Fruit fly (Drosophila melanogaster) whole organism: ENCODE measurements around the gene shv.
A peak's percentile ranks its signal among the peaks of the same experiment; 100 is the strongest.
"Not testable (repeated sequence)": the region's sequence is repeated elsewhere in the genome, so short reads cannot be mapped to it uniquely, and the experiment has no call there.

Experiments
- CG8478 ChIP-seq: fragments of >200 bp; optimal IDR thresholded peaks from 2 replicates; lab custom pipeline; 2018; ENCODE audit warnings: inconsistent platforms
- Dll ChIP-seq: fragments of >200 bp; optimal IDR thresholded peaks from 2 replicates; lab custom pipeline; 2017
- EcR ChIP-seq, 2 experiments: fragments of >200 bp; optimal IDR thresholded peaks; 2 replicates each; lab custom pipeline; 2017; ENCODE audit warnings: missing biosample characterization in 2 of 2, missing genetic modification characterization in 2 of 2, missing genetic modification reagents in 2 of 2
- pan ChIP-seq: fragments of >200 bp; optimal IDR thresholded peaks from 2 replicates; lab custom pipeline; 2017
- psq ChIP-seq: fragments of >200 bp; optimal IDR thresholded peaks from 2 replicates; lab custom pipeline; 2017
- usp ChIP-seq: fragments of >200 bp; optimal IDR thresholded peaks from 2 replicates; lab custom pipeline; 2017; ENCODE audit warnings: missing biosample characterization, missing genetic modification characterization, mixed read lengths

The shv gene

DNA sequence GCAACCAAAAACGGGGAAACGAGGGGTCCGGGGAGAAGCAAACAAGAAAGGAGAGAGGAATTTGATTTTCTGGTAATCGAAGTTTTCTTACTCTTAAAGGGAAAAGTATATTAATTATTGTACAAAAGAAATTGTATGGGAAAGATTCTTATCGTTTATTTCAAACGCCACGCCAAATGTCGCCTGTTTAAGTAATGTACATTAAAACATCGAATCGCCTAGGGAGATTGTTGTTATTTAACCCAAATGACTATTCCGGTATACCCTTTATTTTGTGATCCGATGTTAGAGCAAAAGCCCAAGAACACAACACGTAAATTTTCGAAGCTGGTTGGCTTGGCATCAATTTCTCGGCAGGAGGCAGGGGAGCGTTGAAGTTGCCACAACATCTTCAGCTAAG is 13.6 kb upstream of the shv start:
- TF ChIP-seq pan: no peak
- no peak for TF ChIP-seq Dll (lab: Kevin White, UChicago)
- no peak for TF ChIP-seq psq (lab: Kevin White, UChicago)
- TF ChIP-seq usp (GFP tag; lab: Kevin White, UChicago): no peak
- no peak for TF ChIP-seq EcR (GFP tag; optimal IDR thresholded peaks at IDR 0.05; lab: Kevin White, UChicago)
- no peak for TF ChIP-seq CG8478

DNA sequence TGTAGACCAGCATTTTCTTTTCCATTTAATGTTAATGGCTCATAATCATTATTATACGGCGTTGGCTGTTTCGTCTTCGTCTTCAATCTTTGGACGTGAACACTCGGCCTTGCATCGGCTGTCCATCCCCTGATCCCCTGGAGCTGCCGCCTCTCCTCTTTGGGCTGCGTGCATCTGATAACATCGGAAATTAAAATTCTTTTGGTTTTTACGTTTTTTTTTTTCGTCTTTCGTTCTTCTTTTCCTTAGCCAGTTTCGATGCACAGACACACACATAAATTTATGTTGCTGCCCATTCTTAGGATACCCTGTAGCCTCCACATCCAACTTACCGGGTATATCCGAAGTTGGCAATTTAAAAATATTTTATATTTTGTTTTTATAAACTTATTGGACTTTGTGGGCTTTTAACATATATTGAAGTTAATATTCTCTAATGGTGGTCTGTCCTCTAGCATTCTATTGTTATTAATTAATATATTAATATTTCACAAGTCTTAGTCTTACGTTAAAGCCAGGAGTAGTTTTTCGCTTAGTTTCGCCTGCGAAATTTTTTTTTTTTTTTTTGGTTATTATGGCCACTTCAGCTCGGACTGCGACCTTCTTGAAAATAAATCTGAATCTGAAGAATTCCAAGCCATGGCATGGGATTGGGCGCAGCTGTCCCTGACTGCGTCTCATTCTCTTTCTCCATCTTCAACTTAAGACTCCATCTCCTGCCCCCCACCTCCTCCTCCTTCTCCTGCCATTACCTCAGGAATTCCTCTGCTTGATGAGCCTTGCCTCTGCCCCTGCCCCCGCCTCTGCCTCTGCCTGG is 12.1 kb upstream of the shv start:
- TF ChIP-seq pan (peak; percentile 81), psq (lab: Kevin White, UChicago) (no peak)

DNA sequence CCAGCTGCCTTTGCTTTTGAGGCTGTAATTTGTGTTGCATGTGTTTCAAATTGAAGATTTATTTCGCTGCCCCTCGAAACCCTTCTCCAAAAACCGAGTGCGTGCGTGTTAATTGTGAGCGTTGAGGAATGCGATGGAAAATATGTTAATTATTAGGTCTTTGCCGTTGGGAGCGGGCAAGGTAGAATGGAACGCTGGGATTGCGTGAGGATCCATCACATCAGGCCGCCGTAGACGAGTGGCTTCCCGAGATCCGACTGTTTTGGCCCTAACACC is 11.5 kb upstream of the shv start:
- TF ChIP-seq Dll (lab: Kevin White, UChicago) (peak; percentile 29), pan (no peak)

DNA sequence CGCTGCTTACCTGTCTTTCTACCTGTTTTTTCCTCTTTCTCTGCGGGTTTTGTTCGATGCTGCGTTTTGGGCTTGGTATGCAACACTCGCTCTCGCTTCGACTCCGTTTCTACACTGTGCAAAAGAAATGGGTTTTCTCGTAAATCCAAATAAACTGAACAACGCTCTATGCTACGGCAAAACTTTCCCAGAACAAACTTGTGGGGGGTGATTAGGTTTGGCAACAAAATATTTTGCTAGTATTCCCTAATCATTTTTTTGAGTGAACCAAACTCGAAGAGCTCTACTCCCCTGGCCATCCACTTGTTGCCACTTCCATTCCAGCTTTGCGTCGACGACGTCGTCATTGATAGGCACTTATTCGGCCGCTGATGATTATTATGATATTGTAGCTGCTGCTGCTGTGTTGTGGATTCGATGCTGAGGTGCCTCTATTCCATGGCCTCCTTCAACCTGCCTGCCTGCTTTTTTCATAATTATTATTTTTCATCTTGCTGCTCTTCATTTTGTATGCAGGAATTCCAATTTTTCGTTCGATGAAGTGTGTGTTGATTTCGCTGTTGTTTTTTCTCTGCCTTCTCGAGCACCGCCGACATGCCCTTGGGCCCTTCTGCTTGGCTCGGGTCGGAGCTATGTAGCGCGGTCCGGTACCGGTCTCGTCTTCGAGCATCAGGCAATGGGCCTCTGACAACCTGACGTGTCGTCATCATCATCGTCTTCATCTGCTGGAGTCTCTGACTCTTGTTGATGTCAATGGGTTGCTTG is 10.8 kb upstream of the shv start:
- no peak for TF ChIP-seq Dll (lab: Kevin White, UChicago)
- no peak for TF ChIP-seq CG8478
- TF ChIP-seq usp (GFP tag; lab: Kevin White, UChicago): no peak
- TF ChIP-seq psq (lab: Kevin White, UChicago): no peak
- no peak for TF ChIP-seq pan
- no peak for TF ChIP-seq EcR (GFP tag; optimal IDR thresholded peaks at IDR 0.05; lab: Kevin White, UChicago)

DNA sequence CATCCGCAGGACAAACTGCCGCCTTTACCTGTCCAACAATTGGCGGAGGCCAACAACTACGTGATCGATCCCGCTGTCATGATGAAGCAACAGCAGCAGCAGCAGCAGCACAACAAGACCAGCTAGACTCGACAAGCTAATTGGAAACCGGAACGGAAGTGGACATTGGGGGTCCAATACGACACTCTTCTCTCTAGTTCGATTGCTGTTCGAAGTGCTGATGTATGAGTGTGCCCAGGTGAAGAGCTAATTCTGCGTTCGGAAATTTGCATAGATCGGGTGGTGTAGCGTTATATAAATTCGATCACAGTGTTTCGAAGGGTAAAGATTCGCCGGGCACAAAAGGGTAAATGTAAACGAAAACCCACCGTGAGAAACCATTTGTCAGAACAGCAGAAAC is 5.8 kb upstream of the shv start:
- no peak for TF ChIP-seq Dll (lab: Kevin White, UChicago)
- TF ChIP-seq usp (GFP tag; lab: Kevin White, UChicago): no peak
- no peak for TF ChIP-seq pan
- no peak for TF ChIP-seq psq (lab: Kevin White, UChicago)
- TF ChIP-seq EcR (GFP tag; optimal IDR thresholded peaks at IDR 0.05; lab: Kevin White, UChicago): no peak
- TF ChIP-seq CG8478: no peak

DNA sequence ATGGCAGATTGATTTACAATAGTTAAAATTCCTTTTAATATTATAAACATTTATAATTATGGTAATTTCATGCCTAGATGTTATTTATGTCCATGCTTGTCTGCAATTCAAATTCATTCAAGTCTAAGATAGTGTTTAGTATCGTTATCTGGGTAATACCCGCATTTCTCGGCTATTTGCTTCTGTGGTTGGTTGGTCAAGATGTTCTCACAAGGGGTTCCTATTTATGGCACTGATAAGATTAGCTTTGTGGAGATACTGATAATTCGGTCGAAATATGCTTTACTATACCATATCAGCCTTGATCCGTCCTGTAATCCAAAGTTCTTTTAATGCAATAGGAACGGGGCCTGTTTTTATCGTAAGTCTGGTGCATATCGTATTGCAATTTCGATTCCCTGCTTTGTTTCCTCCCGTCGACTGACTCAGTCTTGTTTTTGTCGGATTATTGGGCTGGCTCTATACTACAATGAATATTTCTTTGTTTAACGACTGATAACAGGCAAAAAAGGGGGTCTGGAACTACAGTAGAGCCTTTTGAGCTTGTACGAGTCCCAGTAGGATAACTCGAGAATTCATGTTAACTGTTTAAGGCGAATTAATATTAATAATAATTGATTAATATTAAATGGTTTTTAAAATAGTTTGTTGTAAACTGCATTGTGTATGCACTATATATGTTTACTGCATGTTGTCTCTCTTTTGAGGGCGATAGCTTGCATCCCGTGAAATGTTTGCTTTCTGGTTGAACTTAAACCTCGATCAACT is 1.0 kb upstream of the shv start:
- TF ChIP-seq pan: no peak
- no peak for TF ChIP-seq EcR (GFP tag; optimal IDR thresholded peaks at IDR 0.05; lab: Kevin White, UChicago)
- no peak for TF ChIP-seq usp (GFP tag; lab: Kevin White, UChicago)
- no peak for TF ChIP-seq CG8478
- no peak for TF ChIP-seq Dll (lab: Kevin White, UChicago)
- no peak for TF ChIP-seq psq (lab: Kevin White, UChicago)

DNA sequence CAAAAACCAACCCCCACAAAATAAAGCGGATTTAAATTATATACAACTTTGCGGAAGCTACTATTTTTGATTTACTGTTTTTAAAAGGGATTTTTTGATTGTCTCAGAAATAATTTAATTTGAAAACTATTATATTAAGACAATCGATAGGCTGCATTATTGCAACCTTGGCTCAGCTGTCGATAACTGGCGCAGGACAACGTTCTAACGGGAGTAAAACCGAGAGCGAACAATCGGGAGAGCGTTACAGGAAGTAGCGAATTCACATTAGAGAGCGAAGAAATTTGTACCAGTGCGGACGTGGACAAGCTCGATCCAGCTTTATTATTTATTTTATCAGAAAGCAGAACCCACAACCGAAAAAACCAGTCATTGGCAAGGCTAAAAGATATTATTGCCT is 2.4 kb downstream of the shv start, which contains the start of gene CG4133:
Gene CG4133 (plus strand): TSS at position 258 of the 400 bp plus-strand sequence.
- not testable (repeated sequence) for TF ChIP-seq psq (lab: Kevin White, UChicago); pan; EcR (GFP tag; optimal IDR thresholded peaks at IDR 0.05; lab: Kevin White, UChicago)

DNA sequence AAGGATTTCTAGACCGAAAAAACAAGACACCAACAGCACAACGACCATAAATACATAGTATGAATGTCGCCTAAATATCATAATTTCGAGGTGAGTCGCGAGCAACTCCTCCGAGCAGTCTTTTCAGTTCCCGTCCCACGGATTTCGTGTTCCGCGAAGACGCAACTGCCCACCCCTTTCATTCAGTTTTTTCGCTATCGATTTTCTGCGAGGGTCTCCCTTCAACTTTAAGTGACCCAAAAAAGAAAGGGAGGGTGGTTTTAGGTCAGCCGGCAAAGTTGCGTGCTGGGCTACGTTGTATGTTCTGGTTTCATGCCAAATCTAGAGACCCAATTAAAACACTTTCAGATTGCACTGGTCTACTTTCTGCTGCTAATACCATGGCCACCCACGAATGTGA is 2.8 kb downstream of the shv start:
- TF ChIP-seq Dll (lab: Kevin White, UChicago) (no peak), CG8478 (no peak), psq (lab: Kevin White, UChicago) (no peak), pan (no peak)

DNA sequence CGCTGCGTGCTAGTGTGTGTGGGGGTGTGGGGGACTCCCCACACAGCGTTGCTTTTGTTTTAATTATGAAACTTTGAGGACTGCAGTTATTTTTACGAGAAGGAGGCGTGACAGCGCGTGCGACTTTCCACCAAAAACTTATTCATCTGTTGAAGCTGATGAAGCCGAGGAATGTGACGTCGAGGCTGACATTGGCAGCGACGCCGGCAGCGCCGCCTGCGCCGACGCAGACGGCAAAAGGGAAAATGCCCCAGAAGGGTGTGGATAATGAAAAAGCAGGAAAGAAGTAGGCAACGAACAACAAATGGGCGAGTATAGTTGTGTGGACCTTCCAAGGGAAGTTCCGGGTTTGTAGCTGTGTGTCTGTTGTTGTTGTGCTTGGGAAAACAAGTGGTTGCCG is 14.8 kb downstream of the shv start:
- TF ChIP-seq CG8478 (no peak), EcR (GFP tag; optimal IDR thresholded peaks at IDR 0.05; lab: Kevin White, UChicago) (no peak), usp (GFP tag; lab: Kevin White, UChicago) (no peak), Dll (lab: Kevin White, UChicago) (no peak), pan (no peak), psq (lab: Kevin White, UChicago) (no peak)

DNA sequence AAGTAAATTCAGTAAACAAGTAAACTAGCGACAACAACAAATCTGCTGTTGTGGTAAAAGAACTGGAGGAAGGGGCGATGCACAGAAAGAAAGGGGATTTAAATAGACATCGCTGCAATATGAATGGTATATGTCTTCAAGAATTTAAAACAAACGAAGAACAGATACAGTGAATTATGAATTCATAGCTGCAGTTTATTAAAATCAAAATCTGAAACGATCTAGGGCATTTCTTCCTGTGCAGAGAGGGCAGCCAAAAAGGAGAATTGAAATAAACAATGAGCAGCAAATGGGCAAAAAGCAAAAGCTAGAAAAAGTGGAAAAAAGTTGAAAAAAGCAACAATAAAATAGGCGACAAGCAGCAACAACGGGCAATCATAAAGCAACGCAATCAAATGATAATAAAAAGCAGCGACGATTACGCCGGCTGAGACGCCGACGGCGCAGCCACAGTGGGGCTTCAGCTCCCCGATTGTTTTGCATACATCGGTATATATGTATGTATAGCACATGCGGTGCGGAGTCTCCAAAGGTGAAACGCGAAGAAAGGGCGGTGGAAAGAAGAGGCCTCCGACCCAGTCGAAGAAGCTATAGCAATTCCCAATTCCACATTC is 15.9 kb downstream of the shv start:
- TF ChIP-seq CG8478 (no peak), usp (GFP tag; lab: Kevin White, UChicago) (no peak), EcR (GFP tag; optimal IDR thresholded peaks at IDR 0.05; lab: Kevin White, UChicago) (no peak), Dll (lab: Kevin White, UChicago) (no peak), pan (no peak), psq (lab: Kevin White, UChicago) (no peak)

DNA sequence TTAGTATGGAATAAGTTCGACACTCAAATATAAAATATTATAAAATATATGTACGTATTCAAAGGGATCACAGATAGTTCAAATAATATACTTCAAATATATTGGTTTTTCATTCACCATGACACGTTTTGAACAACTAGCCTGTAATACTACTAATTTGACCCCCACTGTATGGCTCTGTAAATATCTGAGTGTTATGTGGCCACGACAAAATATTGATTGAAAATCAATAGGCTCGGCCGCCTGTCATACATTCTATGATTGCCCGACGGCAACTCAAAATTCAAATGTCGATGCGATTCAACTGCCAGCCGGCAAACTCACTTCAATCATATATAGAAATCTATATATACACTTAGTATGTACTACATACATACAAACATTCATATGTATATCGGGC is 17.0 kb downstream of the shv start:
- TF ChIP-seq psq (lab: Kevin White, UChicago): no peak
- no peak for TF ChIP-seq EcR (GFP tag; optimal IDR thresholded peaks at IDR 0.05; lab: Kevin White, UChicago)
- TF ChIP-seq CG8478: no peak
- TF ChIP-seq usp (GFP tag; lab: Kevin White, UChicago): no peak
- TF ChIP-seq pan: no peak
- no peak for TF ChIP-seq Dll (lab: Kevin White, UChicago)
